Worm (Caenorhabditis elegans) whole organism, L2 larva: ENCODE results near the gene idpp-5.

Experiments used
- blmp-1 ChIP-seq: sonication (generic microtip); optimal IDR thresholded peaks from 2 replicates; lab custom pipeline; 2017; ENCODE audit warnings: missing genetic modification characterization, mild to moderate bottlenecking, missing compliant biosample characterization, antibody characterized with exemption, moderate library complexity; ENCODE audit not compliant: insufficient read depth
- ceh-82 ChIP-seq: fragments of 150-350 bp; optimal IDR thresholded peaks from 2 replicates; lab custom pipeline; 2014; ENCODE audit warnings: missing biosample characterization, missing genetic modification characterization
- fos-1 ChIP-seq: fragments of 150-350 bp; optimal IDR thresholded peaks from 2 replicates; lab custom pipeline; 2014; ENCODE audit warnings: missing biosample characterization, missing genetic modification characterization
- lin-13 ChIP-seq: fragments of 150-350 bp; optimal IDR thresholded peaks from 2 replicates; lab custom pipeline; 2014; ENCODE audit warnings: missing biosample characterization, missing genetic modification reagents, missing genetic modification characterization
- lin-39 ChIP-seq: fragments of 150-350 bp; optimal IDR thresholded peaks from 2 replicates; lab custom pipeline; 2014; ENCODE audit warnings: missing biosample characterization, missing genetic modification reagents, missing genetic modification characterization
- lsy-2 ChIP-seq, 2 experiments: fragments of 150-350 bp in 1 of 2; sonication (generic microtip) in 1 of 2; optimal IDR thresholded peaks; 2 replicates each; lab custom pipeline; 2014 to 2017; ENCODE audit warnings: missing biosample characterization in 2 of 2, missing genetic modification characterization in 2 of 2
- nhr-11 ChIP-seq: fragments of 150-350 bp; optimal IDR thresholded peaks from 2 replicates; lab custom pipeline; 2014; ENCODE audit warnings: missing biosample characterization, missing genetic modification characterization
- nhr-23 ChIP-seq: fragments of 150-350 bp; optimal IDR thresholded peaks from 2 replicates; lab custom pipeline; 2014; ENCODE audit warnings: missing biosample characterization, missing genetic modification reagents, missing genetic modification characterization
- nhr-25 ChIP-seq: fragments of 150-350 bp; sonication (generic microtip); optimal IDR thresholded peaks from 3 replicates; lab custom pipeline; 2014; ENCODE audit warnings: missing biosample characterization, missing genetic modification characterization
- unc-39 ChIP-seq: fragments of 150-350 bp; optimal IDR thresholded peaks from 2 replicates; lab custom pipeline; 2014; ENCODE audit warnings: missing biosample characterization, missing genetic modification characterization
- ztf-11 ChIP-seq: sonication (generic microtip); optimal IDR thresholded peaks from 2 replicates; lab custom pipeline; 2017; ENCODE audit warnings: missing biosample characterization, missing genetic modification characterization

DNA sequence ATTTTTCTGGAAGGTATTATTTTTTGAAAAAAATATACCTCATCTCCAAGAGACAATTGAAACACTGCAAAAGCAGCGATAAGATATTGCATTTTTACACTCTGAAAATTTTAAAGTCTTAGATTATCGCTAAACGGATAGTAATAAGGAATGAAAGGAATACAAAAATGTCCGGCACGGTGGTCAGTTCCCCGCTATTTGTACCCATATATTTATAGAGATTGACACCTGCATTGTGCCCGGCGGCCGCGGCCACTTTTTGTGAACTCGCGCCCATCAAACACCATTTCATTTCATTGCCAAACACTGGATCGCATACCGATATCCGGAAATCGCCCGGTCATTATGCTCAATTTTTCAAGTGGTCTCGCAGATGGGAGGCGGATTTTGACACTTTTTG is at the start of gene idpp-5:
- TF ChIP-seq nhr-23 (tag; lab: Kevin White, UChicago) (no peak), blmp-1 (tag; lab: Kevin White, UChicago) (no peak), nhr-25 (tag; lab: Kevin White, UChicago) (no peak), fos-1 (tag; lab: Kevin White, UChicago) (no peak), ztf-11 (tag; lab: Kevin White, UChicago) (no peak), ceh-82 (tag; lab: Kevin White, UChicago) (no peak), nhr-11 (tag; lab: Kevin White, UChicago) (no peak), lsy-2 (tag; optimal IDR thresholded peaks at IDR 0.05; lab: Kevin White, UChicago) (no peak), lin-39 (no peak), unc-39 (tag; lab: Kevin White, UChicago) (no peak), lin-13 (GFP tag; lab: Kevin White, UChicago) (no peak)
